Worm (Caenorhabditis elegans): ENCODE measurements around the gene F40F8.3.

ce11 chrII:11154957-11155356 is 25.9 kb downstream of the F40F8.3 start:
- TF ChIP-seq hlh-30 (tag; optimal IDR thresholded peaks at IDR 0.05; ENCODE audit: insufficient read depth) (no peak), nfya-1 (tag; optimal IDR thresholded peaks at IDR 0.05) (no peak)
